Worm (Caenorhabditis elegans): ENCODE data around the gene srx-105.

The srx-105 gene

ce11 chrII:3681365-3682083, 19.7 kb downstream of the srx-105 start, which contains the start of gene F19B10.10:
Gene F19B10.10 (minus strand): TSS chrII:3681415.
- TF ChIP-seq nhr-23 (tag; optimal IDR thresholded peaks at IDR 0.05) (no peak), elt-2 (tag; optimal IDR thresholded peaks at IDR 0.05) (no peak), nhr-25 (tag; optimal IDR thresholded peaks at IDR 0.05) (no peak), ceh-9 (tag; optimal IDR thresholded peaks at IDR 0.05) (no peak), unc-39 (tag; optimal IDR thresholded peaks at IDR 0.05) (no peak), elt-3 (tag; optimal IDR thresholded peaks at IDR 0.05) (no peak), snpc-4 (tag; optimal IDR thresholded peaks at IDR 0.05) (no peak), egl-5 (tag; optimal IDR thresholded peaks at IDR 0.05) (no peak), skn-1 (tag; optimal IDR thresholded peaks at IDR 0.05) (no peak), nhr-28 (tag; optimal IDR thresholded peaks at IDR 0.05) (no peak), nhr-11 (tag; optimal IDR thresholded peaks at IDR 0.05) (no peak), fkh-10 (GFP tag; optimal IDR thresholded peaks at IDR 0.05) (no peak), zag-1 (tag; optimal IDR thresholded peaks at IDR 0.05) (no peak), pqm-1 (tag; optimal IDR thresholded peaks at IDR 0.05) (no peak)

ce11 chrII:3680366-3680765, 20.8 kb downstream of the srx-105 start:
- TF ChIP-seq fkh-2 (tag; optimal IDR thresholded peaks at IDR 0.05) (no peak), snpc-4 (tag; optimal IDR thresholded peaks at IDR 0.05) (no peak), daf-12 (tag; optimal IDR thresholded peaks at IDR 0.05) (no peak), nhr-77 (tag; optimal IDR thresholded peaks at IDR 0.05) (no peak), aly-2 (tag; optimal IDR thresholded peaks at IDR 0.05) (no peak), egl-5 (tag; optimal IDR thresholded peaks at IDR 0.05) (no peak), ceh-16 (tag; optimal IDR thresholded peaks at IDR 0.05) (no peak)

- TF ChIP-seq nhr-76 (tag; optimal IDR thresholded peaks at IDR 0.05) (no peak), unc-62 (GFP tag; optimal IDR thresholded peaks at IDR 0.05) (no peak), skn-1 (tag; optimal IDR thresholded peaks at IDR 0.05) (no peak), jun-1 (tag; optimal IDR thresholded peaks at IDR 0.05) (no peak), ceh-82 (tag; optimal IDR thresholded peaks at IDR 0.05) (no peak), ama-1 (optimal IDR thresholded peaks at IDR 0.05) (no peak), ceh-9 (tag; optimal IDR thresholded peaks at IDR 0.05) (no peak), nhr-77 (tag; optimal IDR thresholded peaks at IDR 0.05) (no peak), pha-4 (tag; optimal IDR thresholded peaks at IDR 0.05) (no peak)
Observed at ce11 chrII:3678978-3679377, 22.2 kb downstream of the srx-105 start.

ce11 chrII:3675176-3675575, 26.0 kb downstream of the srx-105 start, which contains the start of gene F19B10.2:
Gene F19B10.2 (plus strand): TSS chrII:3675476.
- TF ChIP-seq ama-1 (optimal IDR thresholded peaks at IDR 0.05), result no peak
- no peak for TF ChIP-seq ceh-16 (tag; optimal IDR thresholded peaks at IDR 0.05)
- TF ChIP-seq hmg-11 (tag; optimal IDR thresholded peaks at IDR 0.05), result no peak
- no peak for TF ChIP-seq tbx-2 (tag; optimal IDR thresholded peaks at IDR 0.05)
- TF ChIP-seq ztf-4 (tag; optimal IDR thresholded peaks at IDR 0.05), result no peak
- TF ChIP-seq zag-1 (tag; optimal IDR thresholded peaks at IDR 0.05), result no peak
- no peak for TF ChIP-seq ceh-28 (tag; optimal IDR thresholded peaks at IDR 0.05)
- TF ChIP-seq nhr-12 (tag; optimal IDR thresholded peaks at IDR 0.05), result no peak
- no peak for TF ChIP-seq nhr-76 (tag; optimal IDR thresholded peaks at IDR 0.05)
- no peak for TF ChIP-seq egl-27 (tag; optimal IDR thresholded peaks at IDR 0.05)
- no peak for TF ChIP-seq fkh-10 (GFP tag; optimal IDR thresholded peaks at IDR 0.05)
- TF ChIP-seq jun-1 (tag; optimal IDR thresholded peaks at IDR 0.05), result no peak
- TF ChIP-seq egl-5 (tag; optimal IDR thresholded peaks at IDR 0.05), result no peak
- TF ChIP-seq fos-1 (tag; optimal IDR thresholded peaks at IDR 0.05), result no peak
- no peak for TF ChIP-seq unc-62 (GFP tag; optimal IDR thresholded peaks at IDR 0.05)
- TF ChIP-seq elt-3 (tag; optimal IDR thresholded peaks at IDR 0.05), result no peak

ce11 chrII:3673493-3673892, 27.7 kb downstream of the srx-105 start, which contains the start of gene sea-1:
Gene sea-1 (minus strand): TSS chrII:3673593.
- TF ChIP-seq ama-1 (optimal IDR thresholded peaks at IDR 0.05) (no peak), ceh-16 (tag; optimal IDR thresholded peaks at IDR 0.05) (no peak), nhr-11 (tag; optimal IDR thresholded peaks at IDR 0.05) (no peak), nhr-77 (tag; optimal IDR thresholded peaks at IDR 0.05) (no peak), zag-1 (tag; optimal IDR thresholded peaks at IDR 0.05) (no peak), snpc-4 (tag; optimal IDR thresholded peaks at IDR 0.05) (no peak)

Data from whole organism, L3 larva.